Fruit fly (Drosophila melanogaster) whole organism, embryonic: ENCODE data around the gene CG7548.

ENCODE experiments used
- Antp ChIP-seq: fragments of 200-800 bp; sonication (Bioruptor generic); optimal IDR thresholded peaks from 3 replicates; lab custom pipeline; 2016; ENCODE audit warnings: missing biosample characterization, missing genetic modification characterization
- Bgb ChIP-seq: fragments of 200-800 bp; sonication (Bioruptor generic); IDR thresholded peaks from 2 replicates; pipeline ENCODE4 v1.3.6; 2022; ENCODE audit warnings: missing biosample characterization, missing genetic modification characterization; ENCODE audit not compliant: partially characterized antibody
- Bteb2 ChIP-seq: fragments of 200-800 bp; sonication (Bioruptor generic); optimal IDR thresholded peaks from 2 replicates; lab custom pipeline; 2016; ENCODE audit warnings: missing biosample characterization, missing genetic modification characterization
- CG12155 ChIP-seq: fragments of 200-800 bp; sonication (Bioruptor generic); optimal IDR thresholded peaks from 3 replicates; lab custom pipeline; 2016; ENCODE audit warnings: missing biosample characterization, missing genetic modification characterization
- CG13894 ChIP-seq: fragments of 200-800 bp; sonication (Bioruptor generic); optimal IDR thresholded peaks from 3 replicates; lab custom pipeline; 2018; ENCODE audit warnings: missing biosample characterization, mild to moderate bottlenecking, missing genetic modification characterization, moderate library complexity
- CG16779 ChIP-seq: fragments of 200-800 bp; sonication (Bioruptor generic); IDR thresholded peaks from 2 replicates; pipeline ENCODE4 v1.3.6; 2022; ENCODE audit warnings: missing biosample characterization, missing genetic modification characterization
- CG18764 ChIP-seq: fragments of 200-800 bp; sonication (Bioruptor generic); optimal IDR thresholded peaks from 3 replicates; lab custom pipeline; 2016; ENCODE audit warnings: missing biosample characterization, missing genetic modification characterization
- CG2199 ChIP-seq: fragments of 200-800 bp; sonication (Bioruptor generic); IDR thresholded peaks from 3 replicates; pipeline ENCODE4 v1.3.6; 2022; ENCODE audit warnings: missing biosample characterization, missing genetic modification characterization
- CG32772 ChIP-seq: fragments of 200-800 bp; sonication (Bioruptor generic); IDR thresholded peaks from 2 replicates; pipeline ENCODE4 v1.3.6; 2022; ENCODE audit warnings: missing biosample characterization, missing genetic modification characterization
- CG33213 ChIP-seq: fragments of 200-800 bp; sonication (Bioruptor generic); optimal IDR thresholded peaks from 3 replicates; lab custom pipeline; 2016; ENCODE audit warnings: missing biosample characterization, missing genetic modification characterization
- CG4328 ChIP-seq: fragments of 200-800 bp; sonication (Bioruptor generic); optimal IDR thresholded peaks from 3 replicates; lab custom pipeline; 2017; ENCODE audit warnings: missing biosample characterization, missing genetic modification reagents, missing genetic modification characterization
- CG43689 ChIP-seq: fragments of 200-800 bp; sonication (Bioruptor generic); IDR thresholded peaks from 2 replicates; pipeline ENCODE4 v1.3.6; 2022; ENCODE audit warnings: missing biosample characterization, missing genetic modification characterization
- CG4404 ChIP-seq: fragments of 200-800 bp; sonication (Bioruptor generic); IDR thresholded peaks from 2 replicates; pipeline ENCODE4 v1.3.6; 2022; ENCODE audit warnings: missing biosample characterization, missing genetic modification characterization
- CG6175 ChIP-seq: fragments of 200-800 bp; sonication (Bioruptor generic); IDR thresholded peaks from 3 replicates; pipeline ENCODE4 v1.3.6; 2022; ENCODE audit warnings: missing biosample characterization, missing genetic modification characterization
- CG6254 ChIP-seq: fragments of 200-800 bp; sonication (Bioruptor generic); optimal IDR thresholded peaks from 3 replicates; lab custom pipeline; 2017; ENCODE audit warnings: mild to moderate bottlenecking, missing biosample characterization, missing genetic modification reagents, missing genetic modification characterization
- CG6765 ChIP-seq: fragments of 200-800 bp; sonication (Bioruptor generic); optimal IDR thresholded peaks from 3 replicates; lab custom pipeline; 2017; ENCODE audit warnings: missing biosample characterization, mild to moderate bottlenecking, missing genetic modification characterization
- CG7357 ChIP-seq: fragments of 200-800 bp; sonication (Bioruptor generic); IDR thresholded peaks from 3 replicates; pipeline ENCODE4 v1.3.6; 2022; ENCODE audit warnings: missing biosample characterization, missing genetic modification characterization
- CG7928 ChIP-seq: fragments of 200-800 bp; sonication (Bioruptor generic); optimal IDR thresholded peaks from 2 replicates; lab custom pipeline; 2017; ENCODE audit warnings: missing biosample characterization, mild to moderate bottlenecking, missing genetic modification characterization
- CG9817 ChIP-seq: fragments of 200-800 bp; sonication (Bioruptor generic); optimal IDR thresholded peaks from 2 replicates; lab custom pipeline; 2018; ENCODE audit warnings: missing biosample characterization, mild to moderate bottlenecking, missing genetic modification characterization, moderate library complexity
- CoRest ChIP-seq: fragments of 200-800 bp; sonication (Bioruptor generic); optimal IDR thresholded peaks from 3 replicates; lab custom pipeline; 2018; ENCODE audit warnings: missing biosample characterization, mild to moderate bottlenecking, missing genetic modification characterization, moderate library complexity
- Hand ChIP-seq: fragments of 200-800 bp; sonication (Bioruptor generic); optimal IDR thresholded peaks from 2 replicates; lab custom pipeline; 2017; ENCODE audit warnings: mild to moderate bottlenecking, missing biosample characterization, missing genetic modification reagents, missing genetic modification characterization
- Lim3 ChIP-seq: fragments of 200-800 bp; sonication (Bioruptor generic); IDR thresholded peaks from 2 replicates; pipeline ENCODE4 v1.3.6; 2022; ENCODE audit warnings: missing biosample characterization, missing genetic modification characterization
- NC2α ChIP-seq: fragments of 200-800 bp; sonication (Bioruptor generic); optimal IDR thresholded peaks from 2 replicates; lab custom pipeline; 2016; ENCODE audit warnings: missing biosample characterization, missing genetic modification characterization
- Nf-YC ChIP-seq: fragments of 200-800 bp; optimal IDR thresholded peaks from 3 replicates; lab custom pipeline; 2019; ENCODE audit warnings: missing biosample characterization, mild to moderate bottlenecking, missing genetic modification characterization, moderate library complexity
- Six4 ChIP-seq: fragments of 200-800 bp; sonication (Bioruptor generic); optimal IDR thresholded peaks from 2 replicates; lab custom pipeline; 2016; ENCODE audit warnings: missing biosample characterization, missing genetic modification characterization
- aop ChIP-seq: fragments of 200-800 bp; sonication (Bioruptor generic); IDR thresholded peaks from 2 replicates; pipeline ENCODE4 v1.3.6; 2022; ENCODE audit warnings: missing biosample characterization, missing genetic modification characterization
- bcd ChIP-seq: fragments of 200-800 bp; sonication (Bioruptor generic); optimal IDR thresholded peaks from 2 replicates; lab custom pipeline; 2017; ENCODE audit warnings: missing biosample characterization, mild to moderate bottlenecking, missing genetic modification characterization
- br ChIP-seq: fragments of >200 bp; optimal IDR thresholded peaks from 2 replicates; lab custom pipeline; 2017
- bsh ChIP-seq, 2 experiments: fragments of 200-800 bp; sonication (Bioruptor generic); optimal IDR thresholded peaks; 2 replicates each; lab custom pipeline; 2017 to 2018; ENCODE audit warnings: mild to moderate bottlenecking in 2 of 2, missing biosample characterization in 2 of 2, missing genetic modification characterization in 2 of 2, moderate library complexity in 1 of 2
- ci ChIP-seq: fragments of 200-800 bp; sonication (Bioruptor generic); IDR thresholded peaks from 3 replicates; pipeline ENCODE4 v1.3.6; 2022; ENCODE audit warnings: missing biosample characterization, missing genetic modification characterization
- dpn ChIP-seq, 2 experiments: fragments of 200-800 bp; sonication (Bioruptor generic); optimal IDR thresholded peaks; 3 replicates each; lab custom pipeline; 2016; ENCODE audit warnings: missing biosample characterization in 2 of 2, missing genetic modification characterization in 2 of 2
- emc ChIP-seq: fragments of 200-800 bp; sonication (Bioruptor generic); optimal IDR thresholded peaks from 2 replicates; lab custom pipeline; 2016; ENCODE audit warnings: missing biosample characterization, missing genetic modification characterization
- fu2 ChIP-seq: fragments of 200-800 bp; sonication (Bioruptor generic); optimal IDR thresholded peaks from 2 replicates; lab custom pipeline; 2016; ENCODE audit warnings: missing biosample characterization, missing genetic modification characterization
- gcm2 ChIP-seq: fragments of 200-800 bp; sonication (Bioruptor generic); optimal IDR thresholded peaks from 2 replicates; lab custom pipeline; 2016; ENCODE audit warnings: missing biosample characterization, missing genetic modification characterization
- gfzf ChIP-seq: fragments of 200-800 bp; sonication (Bioruptor generic); optimal IDR thresholded peaks from 2 replicates; lab custom pipeline; 2016; ENCODE audit warnings: missing biosample characterization, mild to moderate bottlenecking, missing genetic modification characterization, moderate library complexity
- grau ChIP-seq: fragments of 200-800 bp; optimal IDR thresholded peaks from 3 replicates; lab custom pipeline; 2019; ENCODE audit warnings: missing biosample characterization, mild to moderate bottlenecking, missing genetic modification characterization, moderate library complexity
- gro ChIP-seq: fragments of 200-800 bp; sonication (Bioruptor generic); optimal IDR thresholded peaks from 2 replicates; lab custom pipeline; 2016; ENCODE audit warnings: missing biosample characterization, missing genetic modification characterization
- hth ChIP-seq: fragments of >200 bp; optimal IDR thresholded peaks from 2 replicates; lab custom pipeline; 2017; ENCODE audit warnings: inconsistent platforms
- jigr1 ChIP-seq: fragments of 200-800 bp; sonication (Bioruptor generic); IDR thresholded peaks from 3 replicates; pipeline ENCODE4 v1.3.6; 2022; ENCODE audit warnings: missing biosample characterization, missing genetic modification characterization
- kah ChIP-seq: fragments of 200-800 bp; sonication (Bioruptor generic); optimal IDR thresholded peaks from 2 replicates; lab custom pipeline; 2018; ENCODE audit warnings: missing biosample characterization, mild to moderate bottlenecking, missing genetic modification characterization
- kni ChIP-seq: fragments of 200-800 bp; sonication (Bioruptor generic); optimal IDR thresholded peaks from 3 replicates; lab custom pipeline; 2017; ENCODE audit warnings: mild to moderate bottlenecking, missing biosample characterization, missing genetic modification reagents, missing genetic modification characterization
- pho ChIP-seq: fragments of 200-800 bp; sonication (Bioruptor generic); optimal IDR thresholded peaks from 2 replicates; lab custom pipeline; 2016; ENCODE audit warnings: missing biosample characterization, missing genetic modification characterization
- pnt ChIP-seq: fragments of 200-800 bp; sonication (Bioruptor generic); optimal IDR thresholded peaks from 3 replicates; lab custom pipeline; 2016; ENCODE audit warnings: missing biosample characterization, missing genetic modification characterization
- shn ChIP-seq: fragments of 200-800 bp; sonication (Bioruptor generic); optimal IDR thresholded peaks from 3 replicates; lab custom pipeline; 2016; ENCODE audit warnings: missing biosample characterization, missing genetic modification characterization
- sim ChIP-seq: fragments of 200-800 bp; sonication (Bioruptor generic); IDR thresholded peaks from 2 replicates; pipeline ENCODE4 v1.3.6; 2022; ENCODE audit warnings: missing biosample characterization, missing genetic modification characterization
- sima ChIP-seq: fragments of 200-800 bp; sonication (Bioruptor generic); optimal IDR thresholded peaks from 2 replicates; lab custom pipeline; 2016; ENCODE audit warnings: missing biosample characterization, missing genetic modification characterization
- sob ChIP-seq: fragments of 200-800 bp; sonication (Bioruptor generic); IDR thresholded peaks from 2 replicates; pipeline ENCODE4 v1.3.6; 2022; ENCODE audit warnings: missing biosample characterization, missing genetic modification characterization
- tll ChIP-seq, 2 experiments: fragments of 200-800 bp in 1 of 2; fragments of >200 bp in 1 of 2; sonication (Bioruptor generic) in 1 of 2; optimal IDR thresholded peaks; 2 replicates each; lab custom pipeline; 2017 to 2019; ENCODE audit warnings: missing biosample characterization in 2 of 2, missing genetic modification characterization in 2 of 2, mild to moderate bottlenecking in 1 of 2, moderate library complexity in 1 of 2
- zf30C ChIP-seq: fragments of 200-800 bp; sonication (Bioruptor generic); optimal IDR thresholded peaks from 3 replicates; lab custom pipeline; 2018; ENCODE audit warnings: missing biosample characterization, mild to moderate bottlenecking, missing genetic modification characterization
- zfh2 ChIP-seq: fragments of 200-800 bp; sonication (Bioruptor generic); optimal IDR thresholded peaks from 2 replicates; lab custom pipeline; 2016; ENCODE audit warnings: missing biosample characterization, missing genetic modification characterization

Gene CG7548

dm6 chr3L:7529081-7530021 is 23.3 kb upstream of the CG7548 start (continued):
- no peak for TF ChIP-seq CG4328 (GFP tag; lab: Kevin White, UChicago)
- no peak for TF ChIP-seq CG9817
- TF ChIP-seq NC2α (GFP tag; lab: Kevin White, UChicago) = no peak
- peak; percentile 17 for TF ChIP-seq CG12155 (GFP tag; lab: Kevin White, UChicago)
- TF ChIP-seq CG43689 (GFP tag; lab: Robert Waterston, UW) = no peak
- no peak for TF ChIP-seq CG13894
- no peak for TF ChIP-seq CG7928 (GFP tag; lab: Kevin White, UChicago)
- no peak for TF ChIP-seq zf30C (GFP tag; lab: Kevin White, UChicago)
- peak; percentile 14 for TF ChIP-seq pho
- no peak for TF ChIP-seq pnt
- peak; percentile 39 for TF ChIP-seq shn (GFP tag; lab: Kevin White, UChicago)
- no peak for TF ChIP-seq CG2199 (GFP tag; lab: Robert Waterston, UW)
- no peak for TF ChIP-seq CoRest (tag; lab: Kevin White, UChicago)
- TF ChIP-seq emc (GFP tag; lab: Kevin White, UChicago) = no peak
- TF ChIP-seq CG18764 (GFP tag; lab: Kevin White, UChicago) = no peak
- no peak for TF ChIP-seq CG6175 (GFP tag; lab: Robert Waterston, UW)
- no peak for TF ChIP-seq CG6254 (GFP tag; lab: Kevin White, UChicago)
- no peak for TF ChIP-seq gcm2
- no peak for TF ChIP-seq Bteb2 (GFP tag; lab: Kevin White, UChicago)
- no peak for TF ChIP-seq CG4404 (GFP tag; lab: Robert Waterston, UW)
- no peak for TF ChIP-seq gfzf
- peak; percentile 4 for TF ChIP-seq Antp (GFP tag; lab: Kevin White, UChicago)
- TF ChIP-seq bsh (GFP tag; optimal IDR thresholded peaks at IDR 0.05; lab: Kevin White, UChicago) = peak in 1 of 2 experiments; percentile 15
- no peak for TF ChIP-seq hth (lab: Kevin White, UChicago)
- no peak for TF ChIP-seq sim
- peak; percentile 18; the same call in 1 of the 2 replicates for TF ChIP-seq Bgb (GFP tag; lab: Robert Waterston, UW)
- TF ChIP-seq gro (GFP tag; lab: Kevin White, UChicago) = no peak
- TF ChIP-seq jigr1 (GFP tag; lab: Robert Waterston, UW) = no peak
- TF ChIP-seq grau (tag; lab: Kevin White, UChicago) = no peak
- peak; percentile 28 for TF ChIP-seq CG6765 (GFP tag; lab: Kevin White, UChicago)
- TF ChIP-seq sob (GFP tag; lab: Robert Waterston, UW) = peak; percentile 27; the same call in 1 of the 2 replicates
- TF ChIP-seq bcd = peak; percentile 10
- peak in 1 of 2 experiments; percentile 29 for TF ChIP-seq dpn (GFP tag; optimal IDR thresholded peaks at IDR 0.05; lab: Kevin White, UChicago)
- no peak for TF ChIP-seq Nf-YC
- TF ChIP-seq tll (GFP tag; optimal IDR thresholded peaks at IDR 0.05; lab: Kevin White, UChicago) = no peak
- no peak for TF ChIP-seq kah
- TF ChIP-seq kni = peak; percentile 52
- no peak for TF ChIP-seq sima (GFP tag; lab: Kevin White, UChicago)
- TF ChIP-seq CG16779 (GFP tag; lab: Robert Waterston, UW) = 0 out of 2 replicates have a peak, but pooled peaks have one; percentile 6
- TF ChIP-seq CG7357 (GFP tag; lab: Robert Waterston, UW) = no peak
- TF ChIP-seq br = no peak
- TF ChIP-seq aop (GFP tag; lab: Robert Waterston, UW) = no peak
- TF ChIP-seq zfh2 (GFP tag; lab: Kevin White, UChicago) = peak; percentile 3
- no peak for TF ChIP-seq ci (GFP tag; lab: Robert Waterston, UW)
- TF ChIP-seq fu2 (GFP tag; lab: Kevin White, UChicago) = no peak
- no peak for TF ChIP-seq CG32772 (GFP tag; lab: Robert Waterston, UW)
- TF ChIP-seq CG33213 = no peak
- TF ChIP-seq Hand (GFP tag; lab: Kevin White, UChicago) = no peak
- TF ChIP-seq Lim3 (GFP tag; lab: Robert Waterston, UW) = no peak
- no peak for TF ChIP-seq Six4 (GFP tag; lab: Kevin White, UChicago)
